Worm (Caenorhabditis elegans) whole organism, early embryonic: Measurements from ENCODE around the gene BE0003N10.1.

Experiments used
- ama-1 ChIP-seq: fragments of 150-350 bp; optimal IDR thresholded peaks from 2 replicates; lab custom pipeline; 2014
- ceh-36 ChIP-seq: sonication (generic microtip); optimal IDR thresholded peaks from 2 replicates; lab custom pipeline; 2016; ENCODE audit warnings: missing genetic modification characterization, inconsistent platforms, missing compliant biosample characterization
- flt-1 ChIP-seq: fragments of 200-800 bp; sonication (Bioruptor generic); IDR thresholded peaks from 2 replicates; pipeline ENCODE4 v1.3.6; 2022; ENCODE audit warnings: missing genetic modification characterization, missing compliant biosample characterization
- hnd-1 ChIP-seq: sonication (generic microtip); optimal IDR thresholded peaks from 2 replicates; lab custom pipeline; 2016; ENCODE audit warnings: missing genetic modification characterization, missing compliant biosample characterization
- sea-1 ChIP-seq: fragments of 200-800 bp; sonication (Bioruptor generic); conservative IDR thresholded peaks from 2 replicates; pipeline ENCODE4 v1.3.6; 2022; ENCODE audit warnings: missing genetic modification characterization, missing compliant biosample characterization
- tra-4 ChIP-seq: sonication (generic microtip); optimal IDR thresholded peaks from 2 replicates; lab custom pipeline; 2017; ENCODE audit warnings: missing genetic modification characterization, missing compliant biosample characterization

ce11 chrIII:1053067-1053466 lies 15.8 kb downstream of the BE0003N10.1 start, which contains the start of gene fbxo-11.2:
- TF ChIP-seq hnd-1 (tag; lab: Kevin White, UChicago) (no peak), ceh-36 (tag; lab: Kevin White, UChicago) (no peak), sea-1 (GFP tag; lab: Robert Waterston, UW) (no peak), flt-1 (GFP tag; lab: Robert Waterston, UW) (no peak), ama-1 (lab: Kevin White, UChicago) (no peak), tra-4 (tag; lab: Kevin White, UChicago) (no peak)
